Fruit fly (Drosophila melanogaster) whole organism, adult: ENCODE data around the gene Mat89Ba.

ENCODE experiments used
- CG11617 ChIP-seq: fragments of 200-800 bp; sonication (Bioruptor generic); optimal IDR thresholded peaks from 2 replicates; lab custom pipeline; 2017; ENCODE audit warnings: mild to moderate bottlenecking, missing biosample characterization, missing genetic modification reagents, missing genetic modification characterization
- CG12768 ChIP-seq: fragments of 200-800 bp; sonication (Bioruptor generic); optimal IDR thresholded peaks from 2 replicates; lab custom pipeline; 2017; ENCODE audit warnings: missing biosample characterization, missing genetic modification characterization, mild to moderate bottlenecking, moderate library complexity, missing genetic modification reagents
- CG14711 ChIP-seq: fragments of 200-800 bp; sonication (Bioruptor generic); optimal IDR thresholded peaks from 2 replicates; lab custom pipeline; 2018; ENCODE audit warnings: missing biosample characterization, mild to moderate bottlenecking, missing genetic modification characterization, moderate library complexity
- CG33017 ChIP-seq: fragments of 200-800 bp; sonication (Bioruptor generic); optimal IDR thresholded peaks from 2 replicates; lab custom pipeline; 2018; ENCODE audit warnings: missing biosample characterization, mild to moderate bottlenecking, missing genetic modification characterization, moderate library complexity
- CG7045 ChIP-seq: fragments of 200-800 bp; sonication (Bioruptor generic); optimal IDR thresholded peaks from 2 replicates; lab custom pipeline; 2017; ENCODE audit warnings: missing biosample characterization, mild to moderate bottlenecking, missing genetic modification characterization
- Clk ChIP-seq: fragments of 200-800 bp; sonication (Bioruptor generic); optimal IDR thresholded peaks from 2 replicates; lab custom pipeline; 2017; ENCODE audit warnings: missing biosample characterization, missing genetic modification characterization
- Hr96 ChIP-seq: fragments of 200-800 bp; sonication (Bioruptor generic); optimal IDR thresholded peaks from 2 replicates; lab custom pipeline; 2016; ENCODE audit warnings: missing biosample characterization, missing genetic modification characterization
- tj ChIP-seq: fragments of 200-800 bp; sonication (Bioruptor generic); optimal IDR thresholded peaks from 3 replicates; lab custom pipeline; 2017; ENCODE audit warnings: missing biosample characterization, mild to moderate bottlenecking, missing genetic modification characterization, moderate library complexity

DNA sequence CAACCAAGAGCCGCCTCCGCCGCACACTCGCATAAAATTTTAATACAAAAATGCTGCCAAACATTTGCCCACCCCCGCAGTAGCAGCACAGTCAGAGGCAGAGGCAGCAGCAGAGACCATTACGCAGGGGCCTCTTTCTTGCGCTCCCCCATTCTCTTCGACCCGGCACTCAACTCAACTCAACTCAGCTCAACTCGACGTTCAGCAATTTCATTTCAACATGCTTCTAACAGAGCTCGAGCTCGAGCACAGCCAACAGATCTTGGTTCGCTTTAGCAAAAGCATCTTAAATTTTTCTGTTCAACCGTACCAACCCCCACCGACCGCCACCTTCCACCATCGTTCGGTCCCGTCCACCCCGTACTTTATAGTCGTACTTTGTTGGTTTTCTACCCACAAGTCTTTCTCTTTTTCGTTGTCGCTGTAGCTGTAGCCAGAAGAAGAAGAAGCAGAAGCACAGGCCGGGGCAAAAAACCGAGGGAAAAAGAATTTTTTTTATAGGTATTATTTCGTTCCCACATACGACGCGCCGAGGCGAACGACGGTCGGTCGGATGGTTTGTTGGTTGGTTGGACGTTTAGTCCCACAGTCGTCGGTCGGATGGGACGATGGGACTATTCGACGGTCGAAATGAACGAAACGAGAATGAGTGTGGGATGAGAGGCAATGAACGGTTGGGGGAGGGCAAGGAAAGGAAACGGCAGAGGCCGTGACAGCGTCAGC is 36.8 kb downstream of the Mat89Ba start:
- TF ChIP-seq tj (GFP tag; lab: Kevin White, UChicago) (no peak), CG12768 (GFP tag; lab: Kevin White, UChicago) (peak; percentile 47), CG14711 (tag; lab: Kevin White, UChicago) (no peak), CG33017 (tag; lab: Kevin White, UChicago) (no peak), Clk (GFP tag; lab: Kevin White, UChicago) (peak; percentile 48), CG11617 (no peak), Hr96 (GFP tag; lab: Kevin White, UChicago) (peak; percentile 61), CG7045 (GFP tag; lab: Kevin White, UChicago) (no peak)
